Worm (Caenorhabditis elegans): ENCODE results near the gene D1086.8.

The D1086.8 gene

DNA sequence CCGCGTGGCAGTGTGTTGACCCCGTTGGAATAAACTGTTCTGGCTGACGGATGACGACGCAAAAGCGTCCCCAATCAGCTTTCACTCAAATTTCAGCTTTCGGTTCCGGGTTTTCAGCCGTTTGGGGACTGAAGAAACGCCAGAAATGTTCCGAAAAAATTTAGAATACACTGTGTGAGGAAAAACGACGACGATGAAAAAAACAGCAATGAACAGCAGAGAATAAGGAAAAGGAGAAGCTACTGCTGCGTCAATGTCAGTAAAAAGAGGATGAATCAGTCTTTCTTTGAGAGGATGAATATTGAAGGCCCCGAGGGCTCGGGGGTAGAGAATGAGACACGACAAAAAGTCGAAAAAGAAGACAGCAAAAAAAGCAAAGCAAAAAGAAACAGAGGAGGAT is 35.0 kb downstream of the D1086.8 start:
- no peak for TF ChIP-seq hlh-11 (tag; optimal IDR thresholded peaks at IDR 0.05)
- TF ChIP-seq unc-62 (GFP tag; optimal IDR thresholded peaks at IDR 0.05 in 1 of 2): peak in 1 of 2 experiments; percentile 45
- TF ChIP-seq unc-62 (tag; optimal IDR thresholded peaks at IDR 0.05): no peak
- TF ChIP-seq R02D3.7 (tag; optimal IDR thresholded peaks at IDR 0.05): no peak
- TF ChIP-seq aha-1 (tag): peak; percentile 97
- TF ChIP-seq ceh-44 (GFP tag; IDR thresholded peaks at IDR 0.05): no peak
- TF ChIP-seq mes-2 (tag; optimal IDR thresholded peaks at IDR 0.05; ENCODE audit: poor library complexity, severe bottlenecking): no peak
- no peak for TF ChIP-seq daf-8 (GFP tag; IDR thresholded peaks at IDR 0.05)

ce11 chrV:14130226-14130625 is 36.3 kb downstream of the D1086.8 start:
- TF ChIP-seq Y105C5A.15 (GFP tag; IDR thresholded peaks at IDR 0.05): no peak
- TF ChIP-seq unc-62 (GFP tag; optimal IDR thresholded peaks at IDR 0.05 in 1 of 2): peak in 1 of 2 experiments; percentile 57
- no peak for TF ChIP-seq unc-62 (tag; optimal IDR thresholded peaks at IDR 0.05)

DNA sequence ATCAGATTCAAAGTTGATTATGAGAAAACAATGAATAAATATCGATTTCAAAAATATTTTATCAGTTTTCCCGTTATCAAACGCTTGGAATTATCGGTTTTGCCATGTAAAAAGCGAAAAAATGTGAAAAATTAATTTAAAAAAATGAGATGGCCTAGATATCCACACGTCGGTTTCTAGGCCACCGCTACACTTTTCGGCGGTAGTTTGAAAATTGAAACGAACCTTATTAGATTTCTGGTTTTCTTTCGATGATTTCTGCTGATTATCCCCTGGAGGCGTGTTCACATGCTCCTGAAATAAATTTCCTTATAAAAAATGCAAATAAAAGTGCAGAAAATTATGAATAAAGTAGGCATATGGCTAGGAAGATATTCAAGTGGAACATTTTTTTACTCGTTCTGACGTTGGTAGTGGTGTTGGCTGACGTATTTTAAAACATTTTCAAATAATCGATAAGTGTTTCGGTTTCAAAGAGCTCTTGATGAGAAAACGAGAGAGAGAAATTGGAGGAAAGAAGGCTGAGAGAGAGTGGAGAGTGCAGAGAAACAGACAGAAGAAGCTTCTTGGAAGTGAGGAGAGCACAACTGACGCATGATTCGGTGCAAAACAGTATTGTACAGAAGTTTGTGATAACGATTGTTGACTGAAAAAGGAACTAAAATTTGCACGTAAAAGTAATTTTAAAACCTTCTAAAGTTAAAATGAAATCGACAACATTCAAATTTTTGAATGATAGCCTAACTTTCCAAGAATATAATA is 39.3 kb downstream of the D1086.8 start:
- TF ChIP-seq dmd-6 (GFP tag; IDR thresholded peaks at IDR 0.05): peak; percentile 43
- peak; percentile 53 for TF ChIP-seq mes-2 (tag; optimal IDR thresholded peaks at IDR 0.05; ENCODE audit: poor library complexity, severe bottlenecking)
- TF ChIP-seq madf-5 (GFP tag; IDR thresholded peaks at IDR 0.05): no peak
- peak; percentile 2 for TF ChIP-seq ceh-28 (tag; optimal IDR thresholded peaks at IDR 0.05)
- TF ChIP-seq T20F7.1 (GFP tag; optimal IDR thresholded peaks at IDR 0.05): no peak
- peak; percentile 5 for TF ChIP-seq hlh-11 (tag; optimal IDR thresholded peaks at IDR 0.05)
- peak; percentile 14 for TF ChIP-seq dpl-1 (GFP tag; optimal IDR thresholded peaks at IDR 0.05)
- TF ChIP-seq lin-1 (GFP tag; IDR thresholded peaks at IDR 0.05): no peak
- TF ChIP-seq nhr-28 (tag; optimal IDR thresholded peaks at IDR 0.05): peak; percentile 29
- TF ChIP-seq daf-16 (GFP tag; optimal IDR thresholded peaks at IDR 0.05): no peak
- TF ChIP-seq daf-16 (tag; optimal IDR thresholded peaks at IDR 0.05): peak; percentile 60

- TF ChIP-seq ces-1 (GFP tag; optimal IDR thresholded peaks at IDR 0.05): no peak
- TF ChIP-seq dve-1 (tag; optimal IDR thresholded peaks at IDR 0.05; ENCODE audit: insufficient read depth): peak; percentile 29
- no peak for TF ChIP-seq nhr-102 (tag; optimal IDR thresholded peaks at IDR 0.05)
- TF ChIP-seq ceh-20 (GFP tag; IDR thresholded peaks at IDR 0.05): no peak
- no peak for TF ChIP-seq php-3 (GFP tag; IDR thresholded peaks at IDR 0.05)
- no peak for TF ChIP-seq nhr-41 (GFP tag; IDR thresholded peaks at IDR 0.05)
- peak; percentile 36 for TF ChIP-seq hlh-11 (tag; optimal IDR thresholded peaks at IDR 0.05)
- 0 out of 4 replicates have a peak, but pooled peaks of 1 of the 2 experiments have one; percentile 13 for TF ChIP-seq madf-5 (GFP tag; IDR thresholded peaks at IDR 0.05)
- TF ChIP-seq hmg-1.1 (GFP tag; IDR thresholded peaks at IDR 0.05): no peak
- no peak for TF ChIP-seq gei-8 (GFP tag; optimal IDR thresholded peaks at IDR 0.05)
- TF ChIP-seq unc-130 (GFP tag; optimal IDR thresholded peaks at IDR 0.05): no peak
- TF ChIP-seq jun-1 (tag; optimal IDR thresholded peaks at IDR 0.05): no peak
- no peak for TF ChIP-seq spr-3 (GFP tag; optimal IDR thresholded peaks at IDR 0.05)
- no peak for TF ChIP-seq duxl-1 (tag; optimal IDR thresholded peaks at IDR 0.05; ENCODE audit: poor library complexity)
- TF ChIP-seq F37D6.2 (tag; optimal IDR thresholded peaks at IDR 0.05): no peak
- TF ChIP-seq fos-1 (tag; optimal IDR thresholded peaks at IDR 0.05): no peak
- peak; percentile 12 for TF ChIP-seq mxl-3 (GFP tag; optimal IDR thresholded peaks at IDR 0.05)
- TF ChIP-seq mes-2 (tag; optimal IDR thresholded peaks at IDR 0.05; ENCODE audit: poor library complexity, severe bottlenecking): no peak
- TF ChIP-seq aha-1 (tag): peak; percentile 76
- no peak for TF ChIP-seq ctbp-1 (GFP tag; IDR thresholded peaks at IDR 0.05)
- TF ChIP-seq nhr-10 (tag; optimal IDR thresholded peaks at IDR 0.05): no peak
- TF ChIP-seq zfp-3 (GFP tag; conservative IDR thresholded peaks at IDR 0.05): no peak
- no peak for TF ChIP-seq nhr-48 (tag; optimal IDR thresholded peaks at IDR 0.05)
- TF ChIP-seq set-16 (GFP tag; IDR thresholded peaks at IDR 0.05): no peak
- TF ChIP-seq egl-27 (tag; optimal IDR thresholded peaks at IDR 0.05): no peak
- TF ChIP-seq ceh-28 (tag; optimal IDR thresholded peaks at IDR 0.05): no peak
- no peak for TF ChIP-seq rbr-2 (tag; optimal IDR thresholded peaks at IDR 0.05)
- no peak for TF ChIP-seq saeg-2 (GFP tag; IDR thresholded peaks at IDR 0.05)
- TF ChIP-seq D1046.2 (GFP tag; IDR thresholded peaks at IDR 0.05): no peak
- no peak for TF ChIP-seq zfp-2 (tag; optimal IDR thresholded peaks at IDR 0.05)
- TF ChIP-seq lin-1 (GFP tag; IDR thresholded peaks at IDR 0.05): no peak
These were observed 41.0 kb downstream of the D1086.8 start for ce11 chrV:14134757-14135441.
